Fruit fly (Drosophila melanogaster): Measurements from ENCODE around the gene CG42327.

DNA sequence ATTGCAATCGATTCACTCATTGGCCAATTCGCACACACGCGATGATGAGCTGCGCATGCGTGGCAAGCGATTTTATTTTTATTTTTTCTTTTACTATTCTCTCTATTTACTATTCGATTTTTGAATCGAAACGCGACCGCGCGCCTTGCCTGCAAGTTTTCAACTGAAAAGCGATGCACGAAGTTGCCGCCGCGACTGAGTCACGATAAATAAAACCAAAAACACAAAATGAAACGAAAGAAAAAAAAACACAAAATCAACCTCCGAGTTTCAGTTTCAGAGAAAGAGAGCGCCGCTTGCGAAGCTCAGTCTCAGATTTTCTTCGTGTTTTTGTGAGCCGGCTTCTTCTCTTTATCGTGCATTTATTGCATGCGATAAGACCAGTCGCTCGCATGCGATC lies 9.1 kb upstream of the CG42327 start:
- no peak for TF ChIP-seq CG8478 (optimal IDR thresholded peaks at IDR 0.05)
- no peak for TF ChIP-seq CTCF (optimal IDR thresholded peaks at IDR 0.05)

All from S2 (cell line).